Fruit fly (Drosophila melanogaster) whole organism, embryonic: ENCODE data around the gene Tom70.

Source experiments
- Ada2b ChIP-seq: fragments of 200-800 bp; sonication (Bioruptor generic); IDR thresholded peaks from 2 replicates; pipeline ENCODE4 v1.3.6; 2022; ENCODE audit warnings: missing biosample characterization, missing genetic modification characterization
- Aef1 ChIP-seq: fragments of 200-800 bp; sonication (Bioruptor generic); IDR thresholded peaks from 3 replicates; pipeline ENCODE4 v1.3.6; 2022; ENCODE audit warnings: missing biosample characterization, missing genetic modification characterization
- C15 ChIP-seq: fragments of 200-800 bp; sonication (Bioruptor generic); IDR thresholded peaks from 3 replicates; pipeline ENCODE4 v1.3.6; 2022; ENCODE audit warnings: missing biosample characterization, missing genetic modification characterization
- CG10321 ChIP-seq: fragments of 200-800 bp; sonication (Bioruptor generic); IDR thresholded peaks from 2 replicates; pipeline ENCODE4 v1.3.6; 2022; ENCODE audit warnings: missing biosample characterization, missing genetic modification characterization
- CG11093 ChIP-seq: fragments of 200-800 bp; sonication (Bioruptor generic); IDR thresholded peaks from 3 replicates; pipeline ENCODE4 v1.3.6; 2022; ENCODE audit warnings: missing biosample characterization, missing genetic modification characterization
- CG11504 ChIP-seq: fragments of 200-800 bp; sonication (Bioruptor generic); optimal IDR thresholded peaks from 3 replicates; lab custom pipeline; 2019; ENCODE audit warnings: missing biosample characterization, mild to moderate bottlenecking, missing genetic modification characterization, moderate library complexity
- CG12236 ChIP-seq: fragments of 200-800 bp; sonication (Bioruptor generic); optimal IDR thresholded peaks from 2 replicates; lab custom pipeline; 2016; ENCODE audit warnings: missing biosample characterization, missing genetic modification characterization
- CG14860 ChIP-seq: fragments of 200-800 bp; sonication (Bioruptor generic); IDR thresholded peaks from 3 replicates; pipeline ENCODE4 v1.3.6; 2022; ENCODE audit warnings: missing biosample characterization, missing genetic modification characterization; ENCODE audit not compliant: partially characterized antibody
- CG1602 ChIP-seq: fragments of 200-800 bp; sonication (Bioruptor generic); optimal IDR thresholded peaks from 3 replicates; lab custom pipeline; 2016; ENCODE audit warnings: missing biosample characterization, missing genetic modification characterization
- CG1603 ChIP-seq: fragments of 200-800 bp; sonication (Bioruptor generic); optimal IDR thresholded peaks from 2 replicates; lab custom pipeline; 2019; ENCODE audit warnings: missing biosample characterization, mild to moderate bottlenecking, missing genetic modification characterization, moderate library complexity
- CG16779 ChIP-seq: fragments of 200-800 bp; sonication (Bioruptor generic); IDR thresholded peaks from 2 replicates; pipeline ENCODE4 v1.3.6; 2022; ENCODE audit warnings: missing biosample characterization, missing genetic modification characterization
- CG16813 ChIP-seq: fragments of 200-800 bp; sonication (Bioruptor generic); IDR thresholded peaks from 3 replicates; pipeline ENCODE4 v1.3.6; 2022; ENCODE audit warnings: missing biosample characterization, missing genetic modification characterization; ENCODE audit not compliant: partially characterized antibody
- CG17359 ChIP-seq: fragments of 200-800 bp; sonication (Bioruptor generic); optimal IDR thresholded peaks from 3 replicates; lab custom pipeline; 2018; ENCODE audit warnings: missing biosample characterization, mild to moderate bottlenecking, missing genetic modification characterization, moderate library complexity
- CG18599 ChIP-seq: fragments of 200-800 bp; sonication (Bioruptor generic); optimal IDR thresholded peaks from 3 replicates; lab custom pipeline; 2017; ENCODE audit warnings: missing biosample characterization, missing genetic modification characterization, mild to moderate bottlenecking, moderate library complexity, missing genetic modification reagents
- CG30431 ChIP-seq: fragments of 200-800 bp; sonication (Bioruptor generic); optimal IDR thresholded peaks from 2 replicates; lab custom pipeline; 2017; ENCODE audit warnings: missing biosample characterization, missing genetic modification characterization
- CG34376 ChIP-seq: fragments of 200-800 bp; sonication (Bioruptor generic); optimal IDR thresholded peaks from 2 replicates; lab custom pipeline; 2018; ENCODE audit warnings: missing biosample characterization, mild to moderate bottlenecking, missing genetic modification characterization
- CG5953 ChIP-seq: fragments of 200-800 bp; sonication (Bioruptor generic); IDR thresholded peaks from 2 replicates; pipeline ENCODE4 v1.3.6; 2022; ENCODE audit warnings: missing biosample characterization, missing genetic modification characterization
- CG8281 ChIP-seq: fragments of 200-800 bp; sonication (Bioruptor generic); optimal IDR thresholded peaks from 2 replicates; lab custom pipeline; 2018; ENCODE audit warnings: missing biosample characterization, mild to moderate bottlenecking, missing genetic modification characterization, moderate library complexity
- D ChIP-seq, 2 experiments: fragments of 200-800 bp in 1 of 2; fragments of >200 bp in 1 of 2; sonication (Bioruptor generic) in 1 of 2; optimal IDR thresholded peaks; 2 replicates in 1 of 2; 3 replicates in 1 of 2; lab custom pipeline; 2017; ENCODE audit warnings: mild to moderate bottlenecking in 1 of 2, missing biosample characterization in 1 of 2, missing genetic modification characterization in 1 of 2, missing genetic modification reagents in 1 of 2
- Dad ChIP-seq: fragments of 200-800 bp; sonication (Bioruptor generic); optimal IDR thresholded peaks from 3 replicates; lab custom pipeline; 2016; ENCODE audit warnings: missing biosample characterization, missing genetic modification characterization
- Dbx ChIP-seq: fragments of 200-800 bp; sonication (Bioruptor generic); IDR thresholded peaks from 3 replicates; pipeline ENCODE4 v1.3.6; 2022; ENCODE audit warnings: missing biosample characterization, missing genetic modification characterization
- Fer1 ChIP-seq: fragments of 200-800 bp; sonication (Bioruptor generic); optimal IDR thresholded peaks from 2 replicates; lab custom pipeline; 2017; ENCODE audit warnings: missing biosample characterization, mild to moderate bottlenecking, missing genetic modification characterization
- HLHmδ ChIP-seq: fragments of 200-800 bp; sonication (Bioruptor generic); optimal IDR thresholded peaks from 2 replicates; lab custom pipeline; 2018; ENCODE audit warnings: missing biosample characterization, mild to moderate bottlenecking, missing genetic modification characterization, moderate library complexity
- Hmr ChIP-seq: fragments of 200-800 bp; sonication (Bioruptor generic); optimal IDR thresholded peaks from 3 replicates; lab custom pipeline; 2017; ENCODE audit warnings: mild to moderate bottlenecking, missing biosample characterization, missing genetic modification reagents, missing genetic modification characterization
- Max ChIP-seq: fragments of 200-800 bp; sonication (Bioruptor generic); optimal IDR thresholded peaks from 2 replicates; lab custom pipeline; 2016; ENCODE audit warnings: missing biosample characterization, mild to moderate bottlenecking, missing genetic modification characterization
- Mes4 ChIP-seq: fragments of 200-800 bp; sonication (Bioruptor generic); optimal IDR thresholded peaks from 2 replicates; lab custom pipeline; 2016; ENCODE audit warnings: missing biosample characterization, missing genetic modification characterization
- Opbp ChIP-seq: fragments of 200-800 bp; sonication (Bioruptor generic); IDR thresholded peaks from 3 replicates; pipeline ENCODE4 v1.3.6; 2022; ENCODE audit warnings: missing biosample characterization, missing genetic modification characterization; ENCODE audit not compliant: partially characterized antibody
- Poxn ChIP-seq: fragments of 200-800 bp; sonication (Bioruptor generic); IDR thresholded peaks from 2 replicates; pipeline ENCODE4 v1.3.6; 2022; ENCODE audit warnings: missing biosample characterization, missing genetic modification characterization
- YL-1 ChIP-seq: fragments of 200-800 bp; sonication (Bioruptor generic); optimal IDR thresholded peaks from 3 replicates; lab custom pipeline; 2017; ENCODE audit warnings: missing biosample characterization, mild to moderate bottlenecking, missing genetic modification characterization
- ap ChIP-seq: fragments of 200-800 bp; sonication (Bioruptor generic); IDR thresholded peaks from 2 replicates; pipeline ENCODE4 v1.3.6; 2022; ENCODE audit warnings: missing biosample characterization, missing genetic modification characterization
- bsh ChIP-seq, 2 experiments: fragments of 200-800 bp; sonication (Bioruptor generic); optimal IDR thresholded peaks; 2 replicates each; lab custom pipeline; 2017 to 2018; ENCODE audit warnings: mild to moderate bottlenecking in 2 of 2, missing biosample characterization in 2 of 2, missing genetic modification characterization in 2 of 2, moderate library complexity in 1 of 2
- cad ChIP-seq: fragments of >200 bp; optimal IDR thresholded peaks from 2 replicates; lab custom pipeline; 2017; ENCODE audit warnings: missing biosample characterization, missing genetic modification characterization
- caup ChIP-seq: fragments of 200-800 bp; sonication (Bioruptor generic); optimal IDR thresholded peaks from 3 replicates; lab custom pipeline; 2017; ENCODE audit warnings: missing biosample characterization, mild to moderate bottlenecking, missing genetic modification characterization, moderate library complexity; ENCODE audit not compliant: severe bottlenecking
- cwo ChIP-seq: fragments of 200-800 bp; sonication (Bioruptor generic); optimal IDR thresholded peaks from 3 replicates; lab custom pipeline; 2017; ENCODE audit warnings: missing biosample characterization, missing genetic modification characterization, mild to moderate bottlenecking, moderate library complexity, missing genetic modification reagents
- ewg ChIP-seq: fragments of 200-800 bp; sonication (Bioruptor generic); optimal IDR thresholded peaks from 3 replicates; lab custom pipeline; 2017; ENCODE audit warnings: mild to moderate bottlenecking, missing biosample characterization, missing genetic modification reagents, missing genetic modification characterization
- eyg ChIP-seq: fragments of 200-800 bp; sonication (Bioruptor generic); optimal IDR thresholded peaks from 3 replicates; lab custom pipeline; 2016; ENCODE audit warnings: missing biosample characterization, missing genetic modification characterization
- jing ChIP-seq: fragments of 200-800 bp; sonication (Bioruptor generic); optimal IDR thresholded peaks from 2 replicates; lab custom pipeline; 2018; ENCODE audit warnings: missing biosample characterization, mild to moderate bottlenecking, missing genetic modification characterization
- pita ChIP-seq: fragments of 200-800 bp; sonication (Bioruptor generic); optimal IDR thresholded peaks from 2 replicates; lab custom pipeline; 2017; ENCODE audit warnings: missing biosample characterization, mild to moderate bottlenecking, missing genetic modification characterization
- repo ChIP-seq: fragments of 200-800 bp; sonication (Bioruptor generic); optimal IDR thresholded peaks from 2 replicates; lab custom pipeline; 2016; ENCODE audit warnings: missing biosample characterization, missing genetic modification characterization
- ro ChIP-seq: fragments of 200-800 bp; sonication (Bioruptor generic); IDR thresholded peaks from 2 replicates; pipeline ENCODE4 v1.3.6; 2022; ENCODE audit warnings: missing biosample characterization, missing genetic modification characterization
- sc ChIP-seq, 3 experiments: fragments of >200 bp in 2 of 3; fragments of 200-800 bp in 1 of 3; sonication (Bioruptor generic) in 1 of 3; optimal IDR thresholded peaks; 2 replicates in 2 of 3; 3 replicates in 1 of 3; lab custom pipeline; 2017; ENCODE audit warnings: mild to moderate bottlenecking in 1 of 3, missing biosample characterization in 1 of 3, missing genetic modification characterization in 1 of 3, missing genetic modification reagents in 1 of 3
- shn ChIP-seq: fragments of 200-800 bp; sonication (Bioruptor generic); optimal IDR thresholded peaks from 3 replicates; lab custom pipeline; 2016; ENCODE audit warnings: missing biosample characterization, missing genetic modification characterization
- stwl ChIP-seq: fragments of 200-800 bp; sonication (Bioruptor generic); optimal IDR thresholded peaks from 3 replicates; lab custom pipeline; 2018; ENCODE audit warnings: missing biosample characterization, mild to moderate bottlenecking, missing genetic modification characterization, moderate library complexity
- tin ChIP-seq: fragments of 200-800 bp; sonication (Bioruptor generic); optimal IDR thresholded peaks from 3 replicates; lab custom pipeline; 2016; ENCODE audit warnings: missing biosample characterization, missing genetic modification characterization
- trem ChIP-seq: fragments of 200-800 bp; optimal IDR thresholded peaks from 3 replicates; lab custom pipeline; 2019; ENCODE audit warnings: missing biosample characterization, mild to moderate bottlenecking, missing genetic modification characterization, moderate library complexity
- twi ChIP-seq: fragments of 200-800 bp; optimal IDR thresholded peaks from 2 replicates; lab custom pipeline; 2019; ENCODE audit warnings: missing biosample characterization, mild to moderate bottlenecking, missing genetic modification characterization, moderate library complexity
- unc-4 ChIP-seq: fragments of 200-800 bp; sonication (Bioruptor generic); IDR thresholded peaks from 2 replicates; pipeline ENCODE4 v1.3.6; 2022; ENCODE audit warnings: missing biosample characterization, missing genetic modification characterization; ENCODE audit not compliant: partially characterized antibody
- zfh2 ChIP-seq: fragments of 200-800 bp; sonication (Bioruptor generic); optimal IDR thresholded peaks from 2 replicates; lab custom pipeline; 2016; ENCODE audit warnings: missing biosample characterization, missing genetic modification characterization

The Tom70 gene

dm6 chr2L:12010100-12010876, 28.0 kb downstream of the Tom70 start (continued):
- TF ChIP-seq CG1602 (GFP tag; lab: Kevin White, UChicago) (no peak), CG1603 (tag; lab: Kevin White, UChicago) (peak; percentile 27), zfh2 (GFP tag; lab: Kevin White, UChicago) (no peak), YL-1 (GFP tag; lab: Kevin White, UChicago) (no peak), shn (no peak), Opbp (no peak), Hmr (peak; percentile 84), cwo (GFP tag; lab: Kevin White, UChicago) (peak; percentile 84), cad (no peak), tin (no peak), CG34376 (peak; percentile 98), CG11504 (tag; lab: Kevin White, UChicago) (peak; percentile 99), pita (GFP tag; lab: Kevin White, UChicago) (no peak), Mes4 (GFP tag; lab: Kevin White, UChicago) (no peak), twi (tag; lab: Kevin White, UChicago) (peak; percentile 86), Ada2b (GFP tag; lab: Robert Waterston, UW) (no peak), CG12236 (GFP tag; lab: Kevin White, UChicago) (no peak), ro (GFP tag; lab: Robert Waterston, UW) (no peak), Aef1 (GFP tag; lab: Robert Waterston, UW) (no peak), stwl (tag; lab: Kevin White, UChicago) (peak; percentile 7), trem (tag; lab: Kevin White, UChicago) (peak; percentile 15), Max (GFP tag; lab: Kevin White, UChicago) (no peak), CG16813 (GFP tag; lab: Robert Waterston, UW) (no peak), D (optimal IDR thresholded peaks at IDR 0.05; lab: Kevin White, UChicago) (peak; percentile 91), D (GFP tag; optimal IDR thresholded peaks at IDR 0.05; lab: Kevin White, UChicago) (peak; percentile 8), ap (GFP tag; lab: Robert Waterston, UW) (no peak), bsh (GFP tag; optimal IDR thresholded peaks at IDR 0.05; lab: Kevin White, UChicago) (peak in 1 of 2 experiments; percentile 42), eyg (GFP tag; lab: Kevin White, UChicago) (no peak), HLHmδ (GFP tag; lab: Kevin White, UChicago) (peak; percentile 68), Poxn (GFP tag; lab: Robert Waterston, UW) (no peak), repo (GFP tag; lab: Kevin White, UChicago) (peak; percentile 19), CG30431 (GFP tag; lab: Kevin White, UChicago) (no peak), ewg (GFP tag; lab: Kevin White, UChicago) (peak; percentile 7), Dad (GFP tag; lab: Kevin White, UChicago) (no peak), CG5953 (GFP tag; lab: Robert Waterston, UW) (no peak), jing (no peak), CG16779 (GFP tag; lab: Robert Waterston, UW) (no peak), CG10321 (GFP tag; lab: Robert Waterston, UW) (no peak), Fer1 (peak; percentile 60), CG17359 (tag; lab: Kevin White, UChicago) (no peak), Dbx (no peak), sc (optimal IDR thresholded peaks at IDR 0.05; lab: Kevin White, UChicago) (no peak), sc (GFP tag; optimal IDR thresholded peaks at IDR 0.05; lab: Kevin White, UChicago) (peak; percentile 33), caup (peak; percentile 6), unc-4 (no peak), CG8281 (tag; lab: Kevin White, UChicago) (no peak), CG11093 (GFP tag; lab: Robert Waterston, UW) (no peak), CG14860 (GFP tag; lab: Robert Waterston, UW) (no peak), C15 (GFP tag; lab: Robert Waterston, UW) (no peak), CG18599 (GFP tag; lab: Kevin White, UChicago) (peak; percentile 18)
